Worm (Caenorhabditis elegans): ENCODE data around the gene M03B6.5.

Gene M03B6.5

ce11 chrX:13846024-13846423 is 2.2 kb downstream of the M03B6.5 start:
- TF ChIP-seq nhr-129 (tag; optimal IDR thresholded peaks at IDR 0.05) (peak; percentile 8), F13H6.1 (tag; optimal IDR thresholded peaks at IDR 0.05) (peak; percentile 45), fos-1 (tag; optimal IDR thresholded peaks at IDR 0.05) (peak; percentile 24), mdl-1 (tag; optimal IDR thresholded peaks at IDR 0.05) (no peak)

ce11 chrX:13850359-13850758 is 6.6 kb downstream of the M03B6.5 start:
- TF ChIP-seq ztf-1 (GFP tag; conservative IDR thresholded peaks at IDR 0.05) = no peak

ce11 chrX:13851590-13851989 is 7.8 kb downstream of the M03B6.5 start:
- TF ChIP-seq ceh-82 (tag; optimal IDR thresholded peaks at IDR 0.05) (no peak), fos-1 (tag; optimal IDR thresholded peaks at IDR 0.05) (peak; percentile 6)

DNA sequence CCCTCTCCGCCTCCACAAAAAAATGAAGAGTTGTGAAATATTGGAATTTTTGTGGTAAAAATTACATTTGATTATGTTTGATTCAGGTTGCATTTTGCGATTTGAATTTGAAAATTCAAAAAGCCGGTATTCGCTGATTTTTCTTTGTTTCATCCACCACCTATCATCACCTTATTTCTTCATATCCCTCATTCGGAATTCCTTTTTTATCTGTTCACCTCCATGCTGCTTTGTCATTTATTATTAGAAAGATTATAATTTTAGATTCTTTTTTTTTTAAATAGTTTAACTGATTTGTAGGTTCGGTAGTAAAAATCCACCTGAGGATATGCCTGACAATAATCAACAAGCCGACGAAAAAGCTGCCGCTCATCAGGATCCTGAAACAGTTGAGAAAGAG is 8.8 kb downstream of the M03B6.5 start, which contains the start of gene mct-3:
Gene mct-3, plus strand, starts transcription at position 301 of the 400 bp plus-strand sequence.
- no peak for TF ChIP-seq ZK546.5 (tag; optimal IDR thresholded peaks at IDR 0.05)
- TF ChIP-seq ama-1 (optimal IDR thresholded peaks at IDR 0.05) = no peak
- no peak for TF ChIP-seq elt-1 (tag; optimal IDR thresholded peaks at IDR 0.05)
- no peak for TF ChIP-seq C34F6.9 (tag; optimal IDR thresholded peaks at IDR 0.05)
- no peak for TF ChIP-seq nhr-23 (tag; optimal IDR thresholded peaks at IDR 0.05)
- no peak for TF ChIP-seq nhr-10 (tag; optimal IDR thresholded peaks at IDR 0.05)

- TF ChIP-seq C34F6.9 (tag; optimal IDR thresholded peaks at IDR 0.05) (no peak), alr-1 (tag; optimal IDR thresholded peaks at IDR 0.05) (no peak), ama-1 (optimal IDR thresholded peaks at IDR 0.05) (no peak), Y55F3AM.14 (GFP tag; optimal IDR thresholded peaks at IDR 0.05) (no peak), nhr-21 (tag; optimal IDR thresholded peaks at IDR 0.05) (no peak), lin-13 (GFP tag; optimal IDR thresholded peaks at IDR 0.05) (no peak), dmd-4 (tag; optimal IDR thresholded peaks at IDR 0.05) (no peak), crh-2 (tag; optimal IDR thresholded peaks at IDR 0.05) (no peak)
Measured at ce11 chrX:13855928-13856327, 12.2 kb downstream of the M03B6.5 start.

DNA sequence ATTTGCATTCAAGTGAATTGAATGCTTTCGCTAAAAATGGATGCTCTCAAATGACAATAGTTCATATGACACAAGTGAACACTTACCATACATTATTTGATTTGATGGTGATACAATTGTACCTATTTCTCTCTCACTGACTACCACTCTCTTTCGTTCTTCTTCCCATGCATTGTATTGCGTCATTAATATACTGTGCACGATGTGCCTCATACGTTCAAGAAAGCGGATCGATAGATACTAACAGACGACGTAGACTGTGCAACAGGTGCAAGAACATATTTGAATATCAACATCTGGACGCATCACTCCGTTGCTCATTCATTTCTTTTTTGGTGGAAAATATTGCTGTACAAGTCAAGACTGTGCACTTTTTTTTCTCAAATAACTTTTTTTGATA is 14.9 kb downstream of the M03B6.5 start, which contains the start of gene M03B6.4:
Gene M03B6.4, plus strand, starts transcription at position 149 of the 400 bp plus-strand sequence.
- no peak for TF ChIP-seq unc-62 (GFP tag; optimal IDR thresholded peaks at IDR 0.05)
- TF ChIP-seq nhr-129 (tag; optimal IDR thresholded peaks at IDR 0.05) = peak; percentile 44

DNA sequence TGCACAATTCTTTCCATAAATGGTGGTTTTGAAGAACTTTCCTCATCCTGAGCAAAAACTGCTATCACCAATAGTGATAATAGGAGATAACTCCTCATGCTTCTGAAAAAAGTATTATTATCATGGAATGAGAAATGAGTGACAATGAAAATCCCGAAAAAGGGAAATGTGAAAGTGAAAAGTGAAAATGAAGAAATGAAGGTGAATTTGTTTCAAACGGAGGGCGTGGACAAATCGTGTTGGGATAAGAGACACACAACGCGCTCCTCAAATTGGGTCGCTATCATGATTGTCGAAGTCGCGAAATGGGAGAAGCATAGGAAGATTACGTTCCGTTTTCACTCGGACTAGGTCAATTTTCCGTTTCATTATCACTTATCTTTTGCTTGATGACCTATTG is 20.4 kb downstream of the M03B6.5 start, which contains the start of gene M03B6.3:
Gene M03B6.3, minus strand, starts transcription at position 102 of the 400 bp plus-strand sequence.
- peak; percentile 6 for TF ChIP-seq blmp-1 (tag; optimal IDR thresholded peaks at IDR 0.05; ENCODE audit: insufficient read depth)
- TF ChIP-seq sma-3 (GFP tag; optimal IDR thresholded peaks at IDR 0.05) = no peak

DNA sequence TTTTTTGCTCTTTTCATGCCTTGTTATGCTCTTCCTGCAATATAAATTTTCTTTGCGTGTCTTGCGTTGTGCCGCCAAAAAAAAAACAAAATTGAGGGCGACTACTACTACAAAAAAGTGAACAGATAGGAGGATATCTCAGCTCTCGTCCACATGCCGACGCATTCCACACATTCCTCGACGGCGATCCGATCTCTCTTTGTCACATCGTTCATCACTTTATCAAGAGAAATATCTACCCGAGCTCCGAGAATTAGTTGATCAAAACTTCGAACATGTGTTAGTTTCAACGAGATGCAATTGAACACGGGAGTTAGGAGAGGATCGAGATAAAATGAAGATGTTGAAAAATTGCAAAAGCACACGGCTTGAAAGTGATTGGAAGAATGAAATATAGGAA is 27.3 kb downstream of the M03B6.5 start:
- no peak for TF ChIP-seq dmd-4 (tag; optimal IDR thresholded peaks at IDR 0.05)
- TF ChIP-seq sem-4 (tag; optimal IDR thresholded peaks at IDR 0.05) = no peak
- no peak for TF ChIP-seq ZK546.5 (tag; optimal IDR thresholded peaks at IDR 0.05)
- no peak for TF ChIP-seq nhr-12 (tag; optimal IDR thresholded peaks at IDR 0.05)
- peak; percentile 51 for TF ChIP-seq sma-9 (GFP tag; optimal IDR thresholded peaks at IDR 0.05)
- no peak for TF ChIP-seq sma-9 (tag; optimal IDR thresholded peaks at IDR 0.05)
- no peak for TF ChIP-seq mdl-1 (tag; optimal IDR thresholded peaks at IDR 0.05)

DNA sequence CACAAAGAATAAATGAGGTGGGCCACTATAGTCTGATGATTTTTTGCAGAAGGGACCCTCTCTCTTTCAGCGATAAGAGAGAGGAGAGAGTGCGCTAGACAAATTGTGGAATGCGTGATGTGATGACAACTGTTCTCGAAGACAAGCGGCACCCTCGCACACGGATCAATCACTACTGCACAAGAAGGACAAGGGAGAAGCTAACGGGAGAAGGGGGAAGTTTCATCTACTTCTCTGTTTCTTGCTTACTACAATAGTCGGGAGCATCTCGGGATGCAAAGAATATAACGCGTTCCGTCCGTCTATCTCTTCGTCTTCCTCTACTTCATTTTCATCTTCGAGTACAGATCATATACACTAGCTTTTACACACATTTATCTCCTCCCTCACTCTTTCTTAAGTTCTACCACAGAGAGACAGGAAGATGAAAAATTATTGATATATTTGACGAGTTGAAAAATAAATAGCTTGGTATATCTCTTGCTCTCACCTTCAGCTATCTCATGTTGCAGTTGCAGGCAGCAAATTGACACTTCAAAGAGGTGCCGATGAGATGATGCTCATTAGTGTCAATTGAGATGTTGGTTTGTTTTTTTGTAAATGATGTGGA is 29.7 kb downstream of the M03B6.5 start:
- no peak for TF ChIP-seq mdl-1 (tag; optimal IDR thresholded peaks at IDR 0.05)
- no peak for TF ChIP-seq lin-13 (GFP tag; optimal IDR thresholded peaks at IDR 0.05)
- TF ChIP-seq lsy-2 (tag; optimal IDR thresholded peaks at IDR 0.05) = no peak
- TF ChIP-seq crh-2 (tag; optimal IDR thresholded peaks at IDR 0.05) = no peak
- no peak for TF ChIP-seq nhr-6 (tag; optimal IDR thresholded peaks at IDR 0.05)
- peak; percentile 80 for TF ChIP-seq F13H6.1 (tag; optimal IDR thresholded peaks at IDR 0.05)
- TF ChIP-seq mab-5 (tag; optimal IDR thresholded peaks at IDR 0.05) = peak; percentile 1
- TF ChIP-seq ceh-82 (tag; optimal IDR thresholded peaks at IDR 0.05) = no peak
- TF ChIP-seq R02D3.7 (tag; optimal IDR thresholded peaks at IDR 0.05) = no peak
- no peak for TF ChIP-seq alr-1 (tag; optimal IDR thresholded peaks at IDR 0.05)
- TF ChIP-seq nhr-10 (tag; optimal IDR thresholded peaks at IDR 0.05) = no peak
- no peak for TF ChIP-seq mbf-1 (tag; optimal IDR thresholded peaks at IDR 0.05)
- no peak for TF ChIP-seq peb-1 (tag; optimal IDR thresholded peaks at IDR 0.05)
- TF ChIP-seq nhr-237 (tag; optimal IDR thresholded peaks at IDR 0.05) = no peak
- no peak for TF ChIP-seq egl-27 (tag; optimal IDR thresholded peaks at IDR 0.05)
- no peak for TF ChIP-seq Y55F3AM.14 (GFP tag; optimal IDR thresholded peaks at IDR 0.05)
- TF ChIP-seq nhr-25 (tag; optimal IDR thresholded peaks at IDR 0.05) = no peak
- no peak for TF ChIP-seq ZK546.5 (tag; optimal IDR thresholded peaks at IDR 0.05)
- TF ChIP-seq unc-62 (GFP tag; optimal IDR thresholded peaks at IDR 0.05) = no peak
- no peak for TF ChIP-seq gmeb-1 (tag; optimal IDR thresholded peaks at IDR 0.05)
- TF ChIP-seq nhr-23 (tag; optimal IDR thresholded peaks at IDR 0.05) = no peak
- TF ChIP-seq ama-1 (optimal IDR thresholded peaks at IDR 0.05) = no peak
- no peak for TF ChIP-seq blmp-1 (tag; optimal IDR thresholded peaks at IDR 0.05; ENCODE audit: insufficient read depth)
- TF ChIP-seq C34F6.9 (tag; optimal IDR thresholded peaks at IDR 0.05) = peak; percentile 6

Measured in whole organism, L2 larva.